Fruit fly (Drosophila melanogaster): ENCODE results near the gene CG43163.

The CG43163 gene

dm6 chr3L:8459615-8460004 is 47.3 kb downstream of the CG43163 start:
- TF ChIP-seq Vsx2 (GFP tag; optimal IDR thresholded peaks at IDR 0.05; ENCODE audit: partially characterized antibody) (peak; percentile 71), GATAd (GFP tag; optimal IDR thresholded peaks at IDR 0.05) (no peak), Dif (GFP tag; optimal IDR thresholded peaks at IDR 0.05; ENCODE audit: partially characterized antibody) (peak; percentile 54)

dm6 chr3L:8458767-8459614 is 48.0 kb downstream of the CG43163 start:
- TF ChIP-seq fru (GFP tag; optimal IDR thresholded peaks at IDR 0.05) (peak; percentile 51), brk (GFP tag; optimal IDR thresholded peaks at IDR 0.05) (peak; percentile 11), h (GFP tag; optimal IDR thresholded peaks at IDR 0.05) (peak; percentile 44), foxo (GFP tag; optimal IDR thresholded peaks at IDR 0.05) (peak in 1 of 2 experiments; percentile 37), sage (GFP tag; optimal IDR thresholded peaks at IDR 0.05) (no peak), usp (GFP tag; optimal IDR thresholded peaks at IDR 0.05) (no peak), ey (GFP tag; optimal IDR thresholded peaks at IDR 0.05) (peak; percentile 8), CrebA (GFP tag; optimal IDR thresholded peaks at IDR 0.05; ENCODE audit: borderline replicate concordance) (no peak), CG9705 (GFP tag; optimal IDR thresholded peaks at IDR 0.05) (no peak), OdsH (GFP tag; optimal IDR thresholded peaks at IDR 0.05) (peak; percentile 39), dmrt93B (GFP tag; optimal IDR thresholded peaks at IDR 0.05) (peak; percentile 11), GATAd (GFP tag; optimal IDR thresholded peaks at IDR 0.05) (no peak), br (GFP tag; optimal IDR thresholded peaks at IDR 0.05) (no peak), rgr (GFP tag; optimal IDR thresholded peaks at IDR 0.05) (peak; percentile 1), HLH106 (tag; optimal IDR thresholded peaks at IDR 0.05) (peak; percentile 36)

dm6 chr3L:8457866-8458766 is 48.8 kb downstream of the CG43163 start:
- TF ChIP-seq Jra (GFP tag; optimal IDR thresholded peaks at IDR 0.05): peak; percentile 45
- no peak for TF ChIP-seq pan (optimal IDR thresholded peaks at IDR 0.05)
- peak; percentile 83 for TF ChIP-seq ey (GFP tag; optimal IDR thresholded peaks at IDR 0.05)
- TF ChIP-seq brk (GFP tag; optimal IDR thresholded peaks at IDR 0.05): peak; percentile 73
- peak; percentile 79 for TF ChIP-seq Hnf4 (GFP tag; optimal IDR thresholded peaks at IDR 0.05)
- TF ChIP-seq Sp1 (GFP tag; optimal IDR thresholded peaks at IDR 0.05): peak; percentile 80
- peak; percentile 88 for TF ChIP-seq fru (GFP tag; optimal IDR thresholded peaks at IDR 0.05)
- peak; percentile 84 for TF ChIP-seq OdsH (GFP tag; optimal IDR thresholded peaks at IDR 0.05)
- no peak for TF ChIP-seq Hr78 (GFP tag; optimal IDR thresholded peaks at IDR 0.05)
- TF ChIP-seq Mio (GFP tag; optimal IDR thresholded peaks at IDR 0.05): no peak
- TF ChIP-seq dmrt93B (GFP tag; optimal IDR thresholded peaks at IDR 0.05): peak; percentile 51
- no peak for TF ChIP-seq Hr83 (GFP tag; optimal IDR thresholded peaks at IDR 0.05; ENCODE audit: poor library complexity, severe bottlenecking)
- no peak for TF ChIP-seq lola (GFP tag; optimal IDR thresholded peaks at IDR 0.05)
- no peak for TF ChIP-seq Abd-B (GFP tag; optimal IDR thresholded peaks at IDR 0.05)
- no peak for TF ChIP-seq Dif (GFP tag; optimal IDR thresholded peaks at IDR 0.05; ENCODE audit: partially characterized antibody)
- no peak for TF ChIP-seq dl (GFP tag; optimal IDR thresholded peaks at IDR 0.05; ENCODE audit: insufficient read depth in 1 of 2, partially characterized antibody in 2 of 2)
- peak; percentile 81 for TF ChIP-seq HLH106 (tag; optimal IDR thresholded peaks at IDR 0.05)
- TF ChIP-seq sage (GFP tag; optimal IDR thresholded peaks at IDR 0.05): peak; percentile 70
- no peak for TF ChIP-seq dsf (GFP tag; optimal IDR thresholded peaks at IDR 0.05; ENCODE audit: borderline replicate concordance)
- no peak for TF ChIP-seq tai (GFP tag; optimal IDR thresholded peaks at IDR 0.05)
- TF ChIP-seq N (GFP tag; optimal IDR thresholded peaks at IDR 0.05): no peak
- no peak for TF ChIP-seq GATAd (GFP tag; optimal IDR thresholded peaks at IDR 0.05)
- TF ChIP-seq jim (GFP tag; optimal IDR thresholded peaks at IDR 0.05): no peak
- peak; percentile 86 for TF ChIP-seq rgr (GFP tag; optimal IDR thresholded peaks at IDR 0.05)
- peak; percentile 97 for TF ChIP-seq sv (GFP tag; optimal IDR thresholded peaks at IDR 0.05)
- no peak for TF ChIP-seq usp (GFP tag; optimal IDR thresholded peaks at IDR 0.05)
- TF ChIP-seq CG9705 (GFP tag; optimal IDR thresholded peaks at IDR 0.05): peak; percentile 36
- TF ChIP-seq Vsx2 (GFP tag; optimal IDR thresholded peaks at IDR 0.05; ENCODE audit: partially characterized antibody): no peak
- TF ChIP-seq br (GFP tag; optimal IDR thresholded peaks at IDR 0.05): peak; percentile 82
- TF ChIP-seq Myc (optimal IDR thresholded peaks at IDR 0.05): no peak
- TF ChIP-seq foxo (GFP tag; optimal IDR thresholded peaks at IDR 0.05): peak in 1 of 2 experiments; percentile 85
- no peak for TF ChIP-seq Rel (GFP tag; optimal IDR thresholded peaks at IDR 0.05)
- TF ChIP-seq Rel (tag; optimal IDR thresholded peaks at IDR 0.05): peak; percentile 13
- peak; percentile 89 for TF ChIP-seq h (GFP tag; optimal IDR thresholded peaks at IDR 0.05)
- no peak for TF ChIP-seq CrebA (GFP tag; optimal IDR thresholded peaks at IDR 0.05; ENCODE audit: borderline replicate concordance)
- TF ChIP-seq psq (GFP tag; optimal IDR thresholded peaks at IDR 0.05): peak; percentile 72
- TF ChIP-seq Dfd (GFP tag; optimal IDR thresholded peaks at IDR 0.05): no peak
- peak; percentile 59 for TF ChIP-seq CG32264 (GFP tag; optimal IDR thresholded peaks at IDR 0.05)
- TF ChIP-seq woc (GFP tag; optimal IDR thresholded peaks at IDR 0.05): peak; percentile 39

Data from whole organism, wandering third instar larva.